Worm (Caenorhabditis elegans) whole organism, young adult: ENCODE data around the gene sop-2.
A peak's percentile ranks its signal among the peaks of the same experiment; 100 is the strongest.

Source experiments
- B0261.1 ChIP-seq: sonication (generic microtip); optimal IDR thresholded peaks from 2 replicates; lab custom pipeline; 2016; ENCODE audit warnings: mild to moderate bottlenecking, missing genetic modification characterization, moderate library complexity, missing compliant biosample characterization
- D2030.7 ChIP-seq: fragments of 200-800 bp; sonication (Bioruptor generic); IDR thresholded peaks from 2 replicates; pipeline ENCODE4 v1.3.6; 2022; ENCODE audit warnings: missing genetic modification reagents, missing genetic modification characterization, missing compliant biosample characterization
- F22D6.2 ChIP-seq: sonication (generic microtip); optimal IDR thresholded peaks from 2 replicates; lab custom pipeline; 2016; ENCODE audit warnings: mild to moderate bottlenecking, missing genetic modification characterization, missing compliant biosample characterization
- F23B12.7 ChIP-seq: sonication (generic microtip); optimal IDR thresholded peaks from 2 replicates; lab custom pipeline; 2017; ENCODE audit warnings: missing genetic modification characterization, mild to moderate bottlenecking, missing compliant biosample characterization, antibody characterized with exemption, moderate library complexity; ENCODE audit not compliant: insufficient read depth
- F33H1.4 ChIP-seq: fragments of 200-800 bp; sonication (Bioruptor generic); IDR thresholded peaks from 2 replicates; pipeline ENCODE4 v1.3.6; 2022; ENCODE audit warnings: missing genetic modification reagents, missing genetic modification characterization, missing compliant biosample characterization
- F49E8.2 ChIP-seq: sonication (generic microtip); optimal IDR thresholded peaks from 3 replicates; lab custom pipeline; 2017; ENCODE audit warnings: missing genetic modification characterization, mild to moderate bottlenecking, missing compliant biosample characterization, antibody characterized with exemption, moderate library complexity; ENCODE audit not compliant: insufficient read depth
- K12H6.12 ChIP-seq: fragments of 200-800 bp; sonication (Bioruptor generic); optimal IDR thresholded peaks from 2 replicates; lab custom pipeline; 2018; ENCODE audit warnings: mild to moderate bottlenecking, missing genetic modification characterization, missing compliant biosample characterization
- Y53G8AR.9 ChIP-seq: fragments of 200-800 bp; sonication (Bioruptor generic); conservative IDR thresholded peaks from 2 replicates; pipeline ENCODE4 v1.3.6; 2022; ENCODE audit warnings: missing genetic modification reagents, missing genetic modification characterization, missing compliant biosample characterization
- Y79H2A.3 ChIP-seq: fragments of 200-800 bp; sonication (Bioruptor generic); conservative IDR thresholded peaks from 2 replicates; pipeline ENCODE4 v1.3.6; 2022; ENCODE audit warnings: missing genetic modification reagents, missing genetic modification characterization, missing compliant biosample characterization
- Y95B8A.8 ChIP-seq: fragments of 200-800 bp; sonication (Bioruptor generic); IDR thresholded peaks from 2 replicates; pipeline ENCODE4 v1.3.6; 2022; ENCODE audit warnings: missing genetic modification reagents, missing genetic modification characterization, missing compliant biosample characterization
- ZK185.1 ChIP-seq: sonication (generic microtip); optimal IDR thresholded peaks from 2 replicates; lab custom pipeline; 2016; ENCODE audit warnings: mild to moderate bottlenecking, missing genetic modification characterization, missing compliant biosample characterization; ENCODE audit not compliant: poor library complexity, severe bottlenecking
- aptf-3 ChIP-seq: fragments of 200-800 bp; sonication (Bioruptor generic); IDR thresholded peaks from 2 replicates; pipeline ENCODE4 v1.3.6; 2022; ENCODE audit warnings: missing genetic modification characterization, missing compliant biosample characterization
- attf-5 ChIP-seq: fragments of 200-800 bp; sonication (Bioruptor generic); optimal IDR thresholded peaks from 2 replicates; lab custom pipeline; 2018; ENCODE audit warnings: mild to moderate bottlenecking, missing genetic modification characterization, missing compliant biosample characterization
- cebp-1 ChIP-seq, 2 experiments: fragments of 200-800 bp in 1 of 2; sonication (Bioruptor generic) in 1 of 2; sonication (generic microtip) in 1 of 2; IDR thresholded peaks in 1 of 2; optimal IDR thresholded peaks in 1 of 2; 2 replicates each; pipeline versions ENCODE4 v1.3.6 to Lab custom; 2017 to 2022; ENCODE audit warnings: missing compliant biosample characterization in 2 of 2, missing genetic modification characterization in 2 of 2, mild to moderate bottlenecking in 1 of 2, missing genetic modification reagents in 1 of 2, moderate library complexity in 1 of 2
- ceh-27 ChIP-seq: fragments of 200-800 bp; sonication (Bioruptor generic); optimal IDR thresholded peaks from 2 replicates; lab custom pipeline; 2018; ENCODE audit warnings: mild to moderate bottlenecking, missing genetic modification characterization, moderate library complexity, missing compliant biosample characterization
- ceh-58 ChIP-seq: fragments of 200-800 bp; sonication (Bioruptor generic); IDR thresholded peaks from 2 replicates; pipeline ENCODE4 v1.3.6; 2022; ENCODE audit warnings: missing genetic modification characterization, missing compliant biosample characterization
- die-1 ChIP-seq: sonication (generic microtip); optimal IDR thresholded peaks from 2 replicates; lab custom pipeline; 2016; ENCODE audit warnings: missing genotype, mild to moderate bottlenecking, missing genetic modification characterization, missing compliant biosample characterization
- dox-1 ChIP-seq: fragments of 200-800 bp; sonication (Bioruptor generic); IDR thresholded peaks from 2 replicates; pipeline ENCODE4 v1.3.6; 2022; ENCODE audit warnings: missing genetic modification reagents, missing genetic modification characterization, missing compliant biosample characterization
- him-1 ChIP-seq: sonication (generic microtip); optimal IDR thresholded peaks from 2 replicates; lab custom pipeline; 2016; ENCODE audit warnings: missing genotype, missing genetic modification reagents, missing genetic modification characterization, missing compliant biosample characterization
- hlh-26 ChIP-seq: fragments of 200-800 bp; sonication (Bioruptor generic); conservative IDR thresholded peaks from 2 replicates; pipeline ENCODE4 v1.3.6; 2022; ENCODE audit warnings: missing genetic modification reagents, missing genetic modification characterization, missing compliant biosample characterization
- hmg-1.2 ChIP-seq: fragments of 200-800 bp; sonication (Bioruptor generic); IDR thresholded peaks from 2 replicates; pipeline ENCODE4 v1.3.6; 2022; ENCODE audit warnings: missing genetic modification reagents, missing genetic modification characterization, missing compliant biosample characterization
- let-607 ChIP-seq, 2 experiments: fragments of 200-800 bp in 1 of 2; sonication (Bioruptor generic) in 1 of 2; sonication (generic microtip) in 1 of 2; optimal IDR thresholded peaks; 2 replicates each; lab custom pipeline; 2016 to 2018; ENCODE audit warnings: mild to moderate bottlenecking in 2 of 2, missing compliant biosample characterization in 2 of 2, missing genetic modification characterization in 2 of 2, moderate library complexity in 2 of 2, missing genotype in 1 of 2
- lin-26 ChIP-seq: fragments of 200-800 bp; sonication (Bioruptor generic); IDR thresholded peaks from 2 replicates; pipeline ENCODE4 v1.3.6; 2022; ENCODE audit warnings: missing genetic modification reagents, missing genetic modification characterization, missing compliant biosample characterization
- lir-1 ChIP-seq: fragments of 200-800 bp; sonication (Bioruptor generic); conservative IDR thresholded peaks from 2 replicates; pipeline ENCODE4 v1.3.6; 2022; ENCODE audit warnings: missing genetic modification reagents, missing genetic modification characterization, missing compliant biosample characterization
- lsl-1 ChIP-seq: fragments of 200-800 bp; sonication (Bioruptor generic); optimal IDR thresholded peaks from 2 replicates; lab custom pipeline; 2018; ENCODE audit warnings: mild to moderate bottlenecking, missing genetic modification characterization, moderate library complexity, missing compliant biosample characterization
- madf-6 ChIP-seq: fragments of 200-800 bp; sonication (Bioruptor generic); IDR thresholded peaks from 2 replicates; pipeline ENCODE4 v1.3.6; 2022; ENCODE audit warnings: missing genetic modification reagents, missing genetic modification characterization, missing compliant biosample characterization
- nfyb-1 ChIP-seq: fragments of 200-800 bp; sonication (Bioruptor generic); IDR thresholded peaks from 2 replicates; pipeline ENCODE4 v1.3.6; 2022; ENCODE audit warnings: missing genetic modification reagents, missing genetic modification characterization, missing compliant biosample characterization
- nhr-80 ChIP-seq: sonication (generic microtip); optimal IDR thresholded peaks from 2 replicates; lab custom pipeline; 2016; ENCODE audit warnings: missing genetic modification characterization, missing compliant biosample characterization
- nhr-90 ChIP-seq: sonication (generic microtip); optimal IDR thresholded peaks from 2 replicates; lab custom pipeline; 2016; ENCODE audit warnings: missing genotype, mild to moderate bottlenecking, missing genetic modification characterization, missing compliant biosample characterization
- pha-4 ChIP-seq: fragments of 150-350 bp; sonication (generic microtip); optimal IDR thresholded peaks from 2 replicates; lab custom pipeline; 2014; ENCODE audit warnings: missing biosample characterization, missing genetic modification reagents, missing genetic modification characterization
- rcor-1 ChIP-seq: fragments of 200-800 bp; sonication (Bioruptor generic); IDR thresholded peaks from 2 replicates; pipeline ENCODE4 v1.3.6; 2022; ENCODE audit warnings: missing genetic modification reagents, missing genetic modification characterization, missing compliant biosample characterization
- rpc-1 ChIP-seq, 2 experiments: fragments of 150-350 bp in 1 of 2; sonication (generic microtip) in 1 of 2; optimal IDR thresholded peaks; 2 replicates each; lab custom pipeline; 2014 to 2018; ENCODE audit warnings: missing biosample characterization in 1 of 2, missing genetic modification characterization in 1 of 2, missing genetic modification reagents in 1 of 2, missing genotype in 1 of 2
- snpc-4 ChIP-seq, 5 experiments: fragments of 150-350 bp in 1 of 5; sonication (generic microtip) in 4 of 5; optimal IDR thresholded peaks; 2 replicates each; lab custom pipeline; 2014 to 2018; ENCODE audit warnings: missing genetic modification characterization in 5 of 5, missing biosample characterization in 3 of 5, antibody characterized with exemption in 2 of 5, mild to moderate bottlenecking in 2 of 5, missing compliant biosample characterization in 2 of 5, missing genotype in 2 of 5, moderate library complexity in 2 of 5, missing genetic modification reagents in 1 of 5
- tbp1 ChIP-seq: fragments of 200-800 bp; sonication (Bioruptor generic); optimal IDR thresholded peaks from 2 replicates; lab custom pipeline; 2018; ENCODE audit warnings: mild to moderate bottlenecking, missing genetic modification characterization, missing compliant biosample characterization
- unc-62 ChIP-seq: fragments of 150-350 bp; optimal IDR thresholded peaks from 2 replicates; lab custom pipeline; 2014; ENCODE audit warnings: missing biosample characterization, missing genetic modification reagents, missing genetic modification characterization
- ztf-22 ChIP-seq: fragments of 200-800 bp; sonication (Bioruptor generic); optimal IDR thresholded peaks from 2 replicates; lab custom pipeline; 2018; ENCODE audit warnings: mild to moderate bottlenecking, missing genetic modification characterization, moderate library complexity, missing compliant biosample characterization
- ztf-25 ChIP-seq: fragments of 200-800 bp; sonication (Bioruptor generic); IDR thresholded peaks from 2 replicates; pipeline ENCODE4 v1.3.6; 2022; ENCODE audit warnings: missing genetic modification reagents, missing genetic modification characterization, missing compliant biosample characterization

Gene sop-2

DNA sequence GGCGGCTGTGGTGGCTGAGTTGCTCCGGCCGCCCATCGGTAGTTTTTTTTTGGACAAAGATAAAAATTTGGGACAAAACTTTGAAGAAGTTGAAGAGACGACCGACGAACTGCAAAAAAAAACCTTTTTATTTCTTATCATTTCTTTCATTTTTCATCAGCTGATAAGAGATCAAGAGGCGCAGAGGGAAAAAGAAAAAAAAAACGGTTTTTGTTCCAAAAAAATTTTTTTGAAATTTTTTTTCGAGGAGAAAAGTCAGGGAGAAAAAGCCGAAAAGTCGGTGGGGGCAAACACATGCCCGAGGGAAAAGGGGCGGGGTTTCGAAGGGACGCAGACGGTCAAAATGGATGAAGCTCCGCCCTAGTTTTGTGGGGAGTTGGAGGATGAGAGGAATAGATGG lies 12.4 kb downstream of the sop-2 start, which contains the start of gene ras-1 (continued):
- no peak for TF ChIP-seq ceh-58 (GFP tag; lab: Robert Waterston, UW)

ce11 chrII:12353104-12353503 lies 13.4 kb downstream of the sop-2 start:
- TF ChIP-seq unc-62 (GFP tag; lab: Kevin White, UChicago): peak; percentile 92
- TF ChIP-seq ceh-27 (GFP tag; lab: Kevin White, UChicago): no peak

- TF ChIP-seq snpc-4 (GFP tag; optimal IDR thresholded peaks at IDR 0.05; lab: Kevin White, UChicago) (no peak), snpc-4 (tag; optimal IDR thresholded peaks at IDR 0.05; lab: Kevin White, UChicago) (peak in 1 of 4 experiments; percentile 50), lir-1 (GFP tag; lab: Robert Waterston, UW) (0 out of 2 replicates have a peak, but pooled peaks have one; percentile 46), hlh-26 (GFP tag; lab: Robert Waterston, UW) (no peak), cebp-1 (GFP tag; IDR thresholded peaks at IDR 0.05; lab: Robert Waterston, UW) (no peak), cebp-1 (tag; optimal IDR thresholded peaks at IDR 0.05; lab: Kevin White, UChicago) (peak; percentile 23), attf-5 (GFP tag; lab: Kevin White, UChicago) (peak; percentile 7), let-607 (tag; optimal IDR thresholded peaks at IDR 0.05; lab: Kevin White, UChicago) (peak; percentile 88 to 95), aptf-3 (GFP tag; lab: Robert Waterston, UW) (no peak), dox-1 (peak; percentile 45; the same call in 1 of the 2 replicates), ZK185.1 (tag; lab: Kevin White, UChicago) (no peak), F22D6.2 (tag; lab: Kevin White, UChicago) (no peak), ztf-22 (GFP tag; lab: Kevin White, UChicago) (peak; percentile 8), nhr-80 (tag; lab: Kevin White, UChicago) (peak; percentile 88), unc-62 (GFP tag; lab: Kevin White, UChicago) (peak; percentile 91), Y79H2A.3 (GFP tag; lab: Robert Waterston, UW) (no peak)
These were observed 14.1 kb downstream of the sop-2 start for ce11 chrII:12353816-12354215.

- TF ChIP-seq nhr-90: peak; percentile 30
- TF ChIP-seq lsl-1 (GFP tag; lab: Kevin White, UChicago): peak; percentile 15
- TF ChIP-seq D2030.7 (GFP tag; lab: Robert Waterston, UW): peak; percentile 67
- TF ChIP-seq ztf-25: peak; percentile 14; the same call in 1 of the 2 replicates
- TF ChIP-seq hmg-1.2 (GFP tag; lab: Robert Waterston, UW): peak; percentile 42; the same call in 1 of the 2 replicates
- peak; percentile 58; the same call in 1 of the 2 replicates for TF ChIP-seq lin-26 (GFP tag; lab: Robert Waterston, UW)
- no peak for TF ChIP-seq Y53G8AR.9 (GFP tag; lab: Robert Waterston, UW)
- no peak for TF ChIP-seq cebp-1 (GFP tag; IDR thresholded peaks at IDR 0.05; lab: Robert Waterston, UW)
- TF ChIP-seq cebp-1 (tag; optimal IDR thresholded peaks at IDR 0.05; lab: Kevin White, UChicago): peak; percentile 17
- peak; percentile 89 for TF ChIP-seq tbp1 (GFP tag; lab: Kevin White, UChicago)
- TF ChIP-seq pha-4: no peak
- TF ChIP-seq madf-6: no peak
- TF ChIP-seq F49E8.2: peak; percentile 19
- TF ChIP-seq die-1 (tag; lab: Kevin White, UChicago): peak; percentile 71
- TF ChIP-seq Y95B8A.8 (GFP tag; lab: Robert Waterston, UW): 0 out of 2 replicates have a peak, but pooled peaks have one; percentile 17
- TF ChIP-seq F33H1.4: 0 out of 2 replicates have a peak, but pooled peaks have one; percentile 33
- TF ChIP-seq dox-1: peak; percentile 38; the same call in 1 of the 2 replicates
- peak; percentile 56 for TF ChIP-seq F23B12.7
- TF ChIP-seq K12H6.12 (tag; lab: Kevin White, UChicago): no peak
- no peak for TF ChIP-seq snpc-4 (GFP tag; optimal IDR thresholded peaks at IDR 0.05; lab: Kevin White, UChicago)
- TF ChIP-seq snpc-4 (tag; optimal IDR thresholded peaks at IDR 0.05; lab: Kevin White, UChicago): peak in 1 of 4 experiments; percentile 33
- 0 out of 2 replicates have a peak, but pooled peaks have one; percentile 30 for TF ChIP-seq rcor-1 (GFP tag; lab: Robert Waterston, UW)
- no peak for TF ChIP-seq nhr-80 (tag; lab: Kevin White, UChicago)
- TF ChIP-seq rpc-1 (optimal IDR thresholded peaks at IDR 0.05; lab: Kevin White, UChicago): peak; percentile 52
- peak; percentile 75 for TF ChIP-seq rpc-1 (tag; optimal IDR thresholded peaks at IDR 0.05; lab: Kevin White, UChicago)
- no peak for TF ChIP-seq unc-62 (GFP tag; lab: Kevin White, UChicago)
- peak; percentile 48 for TF ChIP-seq him-1 (tag; lab: Kevin White, UChicago)
- peak; percentile 72; the same call in 1 of the 2 replicates for TF ChIP-seq nfyb-1 (GFP tag; lab: Robert Waterston, UW)
- TF ChIP-seq B0261.1 (tag; lab: Kevin White, UChicago): peak; percentile 70
These were observed 22.5 kb downstream of the sop-2 start for ce11 chrII:12362262-12362661.
